Fruit fly (Drosophila melanogaster) whole organism: ENCODE data around the gene Dbp21E2.

Experiments
- CG8478 ChIP-seq: fragments of >200 bp; optimal IDR thresholded peaks from 2 replicates; lab custom pipeline; 2018; ENCODE audit warnings: inconsistent platforms
- Dll ChIP-seq: fragments of >200 bp; optimal IDR thresholded peaks from 2 replicates; lab custom pipeline; 2017
- EcR ChIP-seq, 2 experiments: fragments of >200 bp; optimal IDR thresholded peaks; 2 replicates each; lab custom pipeline; 2017; ENCODE audit warnings: missing biosample characterization in 2 of 2, missing genetic modification characterization in 2 of 2, missing genetic modification reagents in 2 of 2
- pan ChIP-seq: fragments of >200 bp; optimal IDR thresholded peaks from 2 replicates; lab custom pipeline; 2017
- psq ChIP-seq: fragments of >200 bp; optimal IDR thresholded peaks from 2 replicates; lab custom pipeline; 2017
- usp ChIP-seq: fragments of >200 bp; optimal IDR thresholded peaks from 2 replicates; lab custom pipeline; 2017; ENCODE audit warnings: missing biosample characterization, missing genetic modification characterization, mixed read lengths

The Dbp21E2 gene

DNA sequence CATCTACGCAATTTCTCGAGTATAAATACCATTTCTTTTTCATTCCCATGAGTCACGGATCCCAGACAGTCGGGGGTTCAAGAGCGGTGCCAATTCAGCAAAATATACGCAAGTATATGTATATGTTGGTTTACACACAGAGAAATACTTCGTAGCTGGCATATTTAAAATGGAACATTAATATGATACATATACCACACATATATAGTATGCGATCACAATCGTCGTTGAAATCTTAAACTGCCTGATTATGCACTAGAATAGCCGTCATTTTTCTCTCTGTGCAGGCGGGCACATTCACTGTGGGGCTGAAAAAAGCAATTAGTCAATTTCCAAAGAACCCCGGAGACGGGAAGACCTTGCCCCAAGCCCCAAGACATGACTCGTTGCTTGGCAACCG lies 30.3 kb downstream of the Dbp21E2 start:
- TF ChIP-seq CG8478 (lab: Kevin White, UChicago) (no peak), pan (lab: Kevin White, UChicago) (no peak), usp (GFP tag; lab: Kevin White, UChicago) (no peak), psq (lab: Kevin White, UChicago) (no peak), EcR (GFP tag; optimal IDR thresholded peaks at IDR 0.05; lab: Kevin White, UChicago) (no peak), Dll (lab: Kevin White, UChicago) (no peak)

DNA sequence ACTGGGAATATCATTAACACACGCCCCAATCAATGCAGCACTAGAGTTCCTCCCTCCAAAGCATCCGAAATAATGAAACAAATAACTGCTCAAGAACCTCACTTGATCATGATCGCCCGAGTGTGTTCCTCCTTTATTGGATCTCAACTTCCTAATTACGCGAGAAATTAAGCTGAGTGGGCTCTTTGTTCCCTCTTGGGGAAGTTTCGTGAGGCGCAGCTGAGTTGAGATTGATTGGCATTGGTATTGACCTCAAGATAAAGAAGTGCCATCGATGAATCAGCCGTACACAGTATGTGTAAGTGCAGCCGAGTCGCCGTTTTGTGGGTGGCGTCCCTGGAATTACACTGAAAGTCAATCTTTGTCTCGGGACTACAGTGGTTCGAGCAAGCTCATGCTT lies 31.5 kb downstream of the Dbp21E2 start:
- TF ChIP-seq CG8478 (lab: Kevin White, UChicago): no peak
- no peak for TF ChIP-seq Dll (lab: Kevin White, UChicago)
- no peak for TF ChIP-seq pan (lab: Kevin White, UChicago)
- TF ChIP-seq usp (GFP tag; lab: Kevin White, UChicago): no peak
- no peak for TF ChIP-seq EcR (GFP tag; optimal IDR thresholded peaks at IDR 0.05; lab: Kevin White, UChicago)
- TF ChIP-seq psq (lab: Kevin White, UChicago): no peak

- TF ChIP-seq pan (lab: Kevin White, UChicago) (peak; percentile 41), Dll (lab: Kevin White, UChicago) (no peak), psq (lab: Kevin White, UChicago) (no peak), EcR (GFP tag; optimal IDR thresholded peaks at IDR 0.05; lab: Kevin White, UChicago) (no peak), CG8478 (lab: Kevin White, UChicago) (no peak), usp (GFP tag; lab: Kevin White, UChicago) (no peak)
Observed at dm6 chr2L:843301-843700, 31.9 kb downstream of the Dbp21E2 start.

DNA sequence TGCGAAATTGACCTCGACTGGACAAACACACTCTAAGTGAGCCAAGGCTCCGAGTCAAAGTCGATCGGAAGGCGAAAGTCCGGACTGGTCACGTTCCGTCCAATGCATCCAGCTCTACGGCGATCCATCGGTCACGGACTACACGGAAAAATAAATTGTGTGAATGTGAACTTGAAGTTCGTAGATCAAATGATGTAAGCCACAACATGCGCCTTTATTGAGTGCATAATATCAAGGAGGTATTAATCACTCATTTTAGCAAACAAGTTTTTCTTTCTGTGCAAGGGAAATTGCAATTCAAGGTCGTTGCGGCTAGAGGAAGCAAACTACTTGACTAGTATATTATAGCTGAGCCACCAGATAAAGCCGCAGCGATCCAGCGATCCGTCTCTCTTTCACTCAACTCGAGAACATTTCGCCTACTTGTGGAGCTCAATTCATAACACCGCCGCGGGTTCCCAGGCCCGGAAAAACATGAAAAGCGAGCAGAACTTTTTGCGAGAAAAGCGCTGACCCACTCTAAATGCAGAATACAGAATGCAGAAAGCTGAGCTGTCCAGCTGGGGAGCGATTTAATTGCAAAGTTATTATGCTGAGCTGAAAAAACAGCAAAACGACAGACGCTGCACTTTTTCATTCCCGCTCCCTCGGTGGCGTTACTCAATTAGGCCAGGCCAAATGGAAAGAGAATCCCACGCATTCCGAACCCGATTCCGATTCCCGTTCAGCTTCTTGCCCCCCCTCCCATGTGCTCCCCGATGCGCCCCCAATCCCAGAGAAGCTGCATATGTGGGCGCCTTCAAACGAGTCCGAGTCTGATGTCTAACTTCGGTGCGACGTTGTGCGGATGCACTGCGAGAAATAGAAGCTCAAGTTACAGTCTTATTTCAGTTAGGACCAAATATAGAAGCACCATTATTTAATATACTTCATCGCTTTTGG lies 32.7 kb downstream of the Dbp21E2 start:
- TF ChIP-seq CG8478 (lab: Kevin White, UChicago): no peak
- TF ChIP-seq pan (lab: Kevin White, UChicago): no peak
- no peak for TF ChIP-seq Dll (lab: Kevin White, UChicago)
- no peak for TF ChIP-seq psq (lab: Kevin White, UChicago)
- TF ChIP-seq usp (GFP tag; lab: Kevin White, UChicago): no peak
- no peak for TF ChIP-seq EcR (GFP tag; optimal IDR thresholded peaks at IDR 0.05; lab: Kevin White, UChicago)

DNA sequence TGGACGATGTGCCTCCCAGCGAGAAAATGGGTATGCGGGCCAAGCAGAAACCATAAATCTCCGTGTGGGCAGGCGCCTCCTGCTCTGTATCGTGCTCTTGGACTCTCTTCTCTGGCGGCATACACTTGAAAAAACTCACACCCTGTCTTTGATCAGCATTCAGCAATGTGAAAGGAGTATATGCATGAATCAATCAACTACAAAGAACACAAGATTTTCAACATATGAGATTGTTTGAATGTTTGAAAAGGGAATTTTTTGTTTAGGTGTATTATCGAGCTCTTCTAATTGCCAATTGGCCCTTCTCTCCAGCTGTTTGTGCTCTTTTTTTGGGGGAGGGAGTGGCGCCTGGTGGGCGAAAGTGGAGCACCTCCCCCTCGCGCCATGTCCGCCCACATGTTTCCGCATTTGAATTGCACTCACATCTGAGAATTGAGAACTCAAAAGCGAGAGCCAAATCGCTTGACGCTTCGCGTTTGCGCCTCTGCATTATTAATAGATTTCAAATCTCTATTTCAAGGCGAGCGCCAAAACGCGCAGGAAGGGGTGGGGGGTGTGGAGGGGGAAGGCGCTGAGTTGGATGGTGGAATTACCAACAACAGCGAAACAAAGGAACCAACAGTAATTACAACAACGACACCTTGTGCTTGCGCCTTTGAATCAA lies 34.1 kb downstream of the Dbp21E2 start:
- TF ChIP-seq usp (GFP tag; lab: Kevin White, UChicago): no peak
- TF ChIP-seq EcR (GFP tag; optimal IDR thresholded peaks at IDR 0.05; lab: Kevin White, UChicago): no peak
- no peak for TF ChIP-seq CG8478 (lab: Kevin White, UChicago)

dm6 chr2L:846167-846868 lies 34.9 kb downstream of the Dbp21E2 start:
- TF ChIP-seq EcR (GFP tag; optimal IDR thresholded peaks at IDR 0.05; lab: Kevin White, UChicago) (no peak), pan (lab: Kevin White, UChicago) (no peak), usp (GFP tag; lab: Kevin White, UChicago) (no peak), psq (lab: Kevin White, UChicago) (no peak), CG8478 (lab: Kevin White, UChicago) (no peak), Dll (lab: Kevin White, UChicago) (no peak)

dm6 chr2L:847189-847987 lies 36.0 kb downstream of the Dbp21E2 start:
- TF ChIP-seq EcR (GFP tag; optimal IDR thresholded peaks at IDR 0.05; lab: Kevin White, UChicago) (no peak), pan (lab: Kevin White, UChicago) (no peak), CG8478 (lab: Kevin White, UChicago) (no peak), psq (lab: Kevin White, UChicago) (no peak), usp (GFP tag; lab: Kevin White, UChicago) (no peak), Dll (lab: Kevin White, UChicago) (no peak)

DNA sequence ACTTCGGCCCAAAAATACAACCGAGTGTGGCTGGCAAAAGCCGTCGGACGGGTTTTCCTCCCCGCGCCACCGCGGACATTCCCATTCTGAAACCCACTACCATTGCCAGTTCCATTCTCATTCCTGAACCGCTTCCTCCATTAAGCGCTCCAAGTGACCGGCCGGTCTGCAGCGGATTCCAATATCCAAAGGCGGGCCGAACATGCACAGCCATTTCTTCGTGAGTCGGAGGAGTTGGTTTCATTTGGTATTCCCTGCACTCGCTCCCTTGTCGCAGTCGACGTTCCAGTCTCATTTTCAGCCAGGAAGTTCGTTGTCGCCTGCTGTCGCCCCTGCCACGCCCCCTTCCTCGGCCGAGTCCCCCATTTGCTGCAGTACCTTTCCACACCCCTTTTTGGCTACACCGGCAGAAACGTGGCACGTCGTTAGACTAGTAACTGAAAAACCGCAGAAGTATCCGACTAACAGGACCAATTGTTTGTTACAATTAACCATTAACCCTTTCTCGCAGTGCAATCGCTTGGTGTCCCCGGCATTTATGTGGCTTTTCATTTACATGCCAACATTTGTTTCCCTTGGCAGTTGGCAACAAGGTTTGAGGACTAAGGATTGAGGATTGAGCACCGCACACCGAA lies 36.7 kb downstream of the Dbp21E2 start:
- TF ChIP-seq EcR (GFP tag; optimal IDR thresholded peaks at IDR 0.05; lab: Kevin White, UChicago): no peak
- TF ChIP-seq CG8478 (lab: Kevin White, UChicago): no peak
- no peak for TF ChIP-seq Dll (lab: Kevin White, UChicago)
- no peak for TF ChIP-seq pan (lab: Kevin White, UChicago)
- no peak for TF ChIP-seq psq (lab: Kevin White, UChicago)
- TF ChIP-seq usp (GFP tag; lab: Kevin White, UChicago): no peak

dm6 chr2L:849138-849744 lies 37.9 kb downstream of the Dbp21E2 start:
- TF ChIP-seq pan (lab: Kevin White, UChicago) (no peak), Dll (lab: Kevin White, UChicago) (no peak), CG8478 (lab: Kevin White, UChicago) (no peak), psq (lab: Kevin White, UChicago) (no peak), usp (GFP tag; lab: Kevin White, UChicago) (no peak), EcR (GFP tag; optimal IDR thresholded peaks at IDR 0.05; lab: Kevin White, UChicago) (no peak)
